Worm (Caenorhabditis elegans): ENCODE data around the gene C38H2.2.
A peak's percentile ranks its signal among the peaks of the same experiment; 100 is the strongest.

C38H2.2 gene

DNA sequence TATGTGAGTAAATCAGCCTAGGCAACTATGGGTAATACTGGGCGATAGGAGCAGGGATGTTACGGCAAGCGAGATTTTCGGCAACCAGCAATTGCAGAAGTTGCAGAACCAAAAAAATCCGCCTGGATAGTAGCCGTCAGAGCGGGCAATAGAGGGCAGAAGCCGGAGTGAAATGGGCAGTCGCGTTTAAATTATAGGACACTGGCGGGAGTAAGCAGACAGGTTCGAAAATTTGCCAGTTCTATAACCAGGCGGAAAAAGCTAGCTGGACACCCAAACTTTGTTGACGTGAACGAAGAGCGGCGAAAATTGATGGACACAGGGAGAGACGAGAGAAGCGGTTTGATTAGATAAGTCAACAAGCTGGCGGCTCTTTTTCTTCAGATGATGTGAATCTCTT is 21.7 kb upstream of the C38H2.2 start:
- TF ChIP-seq nfya-1 (tag; optimal IDR thresholded peaks at IDR 0.05; ENCODE audit: insufficient read depth) (no peak), fkh-10 (GFP tag; optimal IDR thresholded peaks at IDR 0.05) (peak; percentile 12)

DNA sequence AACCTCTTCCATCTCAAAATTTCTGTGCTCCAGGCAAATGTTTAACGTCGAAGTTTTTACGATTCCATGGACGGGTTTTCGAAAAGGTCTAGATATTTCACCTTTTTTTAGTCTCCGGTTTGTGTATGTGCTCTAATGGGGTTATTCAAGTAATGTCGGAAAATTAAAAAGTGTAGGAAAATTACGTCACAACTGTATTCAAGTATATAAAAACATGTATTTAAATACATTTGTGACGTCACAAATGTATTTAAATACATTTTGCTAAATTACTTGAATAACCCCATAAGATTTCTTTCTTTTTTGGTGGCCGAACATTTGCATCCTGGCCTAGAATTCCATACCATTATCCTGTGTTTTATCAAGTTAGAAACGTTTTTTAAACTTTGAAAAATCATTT is 20.1 kb upstream of the C38H2.2 start:
- TF ChIP-seq nhr-77 (tag; optimal IDR thresholded peaks at IDR 0.05) (no peak), nhr-25 (tag; optimal IDR thresholded peaks at IDR 0.05) (no peak), ceh-82 (tag; optimal IDR thresholded peaks at IDR 0.05) (no peak), lin-15B (tag; optimal IDR thresholded peaks at IDR 0.05) (no peak), aly-2 (tag; optimal IDR thresholded peaks at IDR 0.05) (no peak), fkh-2 (tag; optimal IDR thresholded peaks at IDR 0.05) (no peak), ztf-4 (tag; optimal IDR thresholded peaks at IDR 0.05) (no peak), unc-62 (GFP tag; optimal IDR thresholded peaks at IDR 0.05) (no peak), tbx-2 (tag; optimal IDR thresholded peaks at IDR 0.05) (no peak), sea-2 (GFP tag; optimal IDR thresholded peaks at IDR 0.05) (no peak), ceh-28 (tag; optimal IDR thresholded peaks at IDR 0.05) (no peak), unc-39 (tag; optimal IDR thresholded peaks at IDR 0.05) (no peak), nfya-1 (tag; optimal IDR thresholded peaks at IDR 0.05; ENCODE audit: insufficient read depth) (no peak), nhr-67 (tag; optimal IDR thresholded peaks at IDR 0.05) (no peak), ceh-16 (tag; optimal IDR thresholded peaks at IDR 0.05) (no peak), fos-1 (tag; optimal IDR thresholded peaks at IDR 0.05) (no peak), ama-1 (optimal IDR thresholded peaks at IDR 0.05) (no peak), mml-1 (tag; optimal IDR thresholded peaks at IDR 0.05) (no peak)

DNA sequence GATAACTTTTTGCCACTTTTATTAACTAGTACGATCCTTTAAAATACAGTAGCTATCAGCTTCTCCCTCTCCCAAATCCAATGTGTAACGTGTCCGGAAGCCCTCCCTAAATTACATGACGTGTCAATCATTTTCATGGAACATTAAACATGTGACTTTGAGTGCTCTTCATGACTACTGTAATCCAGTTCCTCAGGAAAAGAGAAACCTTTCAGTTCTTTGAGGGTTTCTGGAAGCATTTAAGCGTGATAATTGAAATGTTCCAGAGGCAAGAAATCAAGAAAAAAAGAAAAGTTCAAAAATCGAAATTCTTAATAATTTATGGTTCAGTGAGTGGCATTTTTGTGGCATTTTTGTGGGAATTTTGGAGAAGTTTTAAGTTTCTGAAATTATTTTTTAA is 18.7 kb upstream of the C38H2.2 start:
- no peak for TF ChIP-seq zag-1 (tag; optimal IDR thresholded peaks at IDR 0.05)
- no peak for TF ChIP-seq nfya-1 (tag; optimal IDR thresholded peaks at IDR 0.05; ENCODE audit: insufficient read depth)
- no peak for TF ChIP-seq pha-4 (tag; optimal IDR thresholded peaks at IDR 0.05)
- TF ChIP-seq egl-5 (tag; optimal IDR thresholded peaks at IDR 0.05): no peak
- TF ChIP-seq ama-1 (optimal IDR thresholded peaks at IDR 0.05): no peak
- no peak for TF ChIP-seq elt-1 (tag; optimal IDR thresholded peaks at IDR 0.05)
- TF ChIP-seq skn-1 (tag; optimal IDR thresholded peaks at IDR 0.05): no peak
- TF ChIP-seq ceh-82 (tag; optimal IDR thresholded peaks at IDR 0.05): no peak
- TF ChIP-seq aly-2 (tag; optimal IDR thresholded peaks at IDR 0.05): no peak
- TF ChIP-seq tbx-2 (tag; optimal IDR thresholded peaks at IDR 0.05): no peak
- no peak for TF ChIP-seq hmg-11 (tag; optimal IDR thresholded peaks at IDR 0.05)
- no peak for TF ChIP-seq fos-1 (tag; optimal IDR thresholded peaks at IDR 0.05)
- TF ChIP-seq unc-39 (tag; optimal IDR thresholded peaks at IDR 0.05): no peak
- TF ChIP-seq pqm-1 (tag; optimal IDR thresholded peaks at IDR 0.05): no peak
- no peak for TF ChIP-seq ztf-4 (tag; optimal IDR thresholded peaks at IDR 0.05)
- TF ChIP-seq nhr-67 (tag; optimal IDR thresholded peaks at IDR 0.05): no peak

DNA sequence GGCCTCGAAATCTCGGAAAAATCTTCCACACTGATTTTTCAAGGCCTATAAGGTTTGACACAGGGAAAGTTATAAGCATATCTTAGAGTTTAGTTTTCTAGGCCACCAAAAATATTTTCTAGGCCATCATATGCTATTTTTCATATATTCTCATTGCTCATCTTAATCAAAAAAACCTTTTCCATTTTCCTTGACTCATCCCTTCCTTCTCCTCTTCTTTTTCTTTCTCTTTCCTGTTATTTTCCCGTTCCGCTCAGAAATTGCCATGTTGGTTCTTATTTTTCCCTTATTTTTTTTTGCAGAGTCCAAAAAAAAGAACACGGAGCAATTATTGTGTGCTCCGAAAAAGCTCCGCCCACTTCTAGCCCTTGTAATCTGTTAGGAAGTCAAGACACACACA is 16.9 kb upstream of the C38H2.2 start, which contains the start of gene tbc-8:
TSS of gene tbc-8 (plus strand) at position 301 of the 400 bp plus-strand sequence.
- TF ChIP-seq elt-3 (tag; optimal IDR thresholded peaks at IDR 0.05) (no peak), ceh-82 (tag; optimal IDR thresholded peaks at IDR 0.05) (no peak), fkh-10 (GFP tag; optimal IDR thresholded peaks at IDR 0.05) (no peak), snpc-4 (tag; optimal IDR thresholded peaks at IDR 0.05) (no peak), nhr-23 (tag; optimal IDR thresholded peaks at IDR 0.05) (no peak), lsy-12 (tag; optimal IDR thresholded peaks at IDR 0.05) (no peak), nhr-237 (tag; optimal IDR thresholded peaks at IDR 0.05) (no peak), egl-5 (tag; optimal IDR thresholded peaks at IDR 0.05) (no peak)

DNA sequence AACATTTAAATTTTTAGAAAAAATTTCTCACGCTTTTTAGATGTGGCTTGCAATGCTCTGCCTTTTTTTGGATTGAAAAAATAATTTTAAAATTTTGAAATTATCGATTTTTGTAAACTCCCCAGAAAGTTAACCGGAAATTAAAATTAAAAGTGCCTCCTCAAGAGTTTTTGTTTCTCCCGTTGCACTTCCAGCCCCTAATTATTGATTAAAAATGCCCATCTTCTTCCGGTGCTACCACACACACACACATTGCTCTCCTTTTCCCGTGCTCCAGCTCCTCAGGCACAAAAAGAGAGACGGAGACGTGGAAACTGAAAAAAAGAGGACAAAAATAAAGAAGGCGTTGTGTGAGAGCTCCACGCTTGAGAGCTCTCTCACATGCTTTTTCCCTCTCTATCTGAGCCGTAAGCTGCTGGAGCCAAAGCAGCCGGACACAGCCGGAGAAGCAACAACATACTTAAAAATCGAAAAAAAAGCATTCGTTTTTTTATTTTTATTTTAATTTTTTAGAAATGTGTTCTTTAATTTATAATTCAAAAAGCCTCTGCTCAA is 14.1 kb upstream of the C38H2.2 start:
- no peak for TF ChIP-seq elt-2 (tag; optimal IDR thresholded peaks at IDR 0.05)
- TF ChIP-seq tbx-2 (tag; optimal IDR thresholded peaks at IDR 0.05): no peak
- no peak for TF ChIP-seq aly-2 (tag; optimal IDR thresholded peaks at IDR 0.05)
- TF ChIP-seq nhr-25 (tag; optimal IDR thresholded peaks at IDR 0.05): no peak
- TF ChIP-seq lin-39 (tag; optimal IDR thresholded peaks at IDR 0.05): no peak
- no peak for TF ChIP-seq eor-1 (tag; optimal IDR thresholded peaks at IDR 0.05)
- no peak for TF ChIP-seq nhr-12 (tag; optimal IDR thresholded peaks at IDR 0.05)
- TF ChIP-seq nhr-237 (tag; optimal IDR thresholded peaks at IDR 0.05): no peak
- TF ChIP-seq nfya-1 (tag; optimal IDR thresholded peaks at IDR 0.05; ENCODE audit: insufficient read depth): peak; percentile 31
- peak; percentile 8 for TF ChIP-seq hmg-11 (tag; optimal IDR thresholded peaks at IDR 0.05)
- no peak for TF ChIP-seq snpc-4 (tag; optimal IDR thresholded peaks at IDR 0.05)
- TF ChIP-seq nhr-76 (tag; optimal IDR thresholded peaks at IDR 0.05): no peak
- TF ChIP-seq ceh-9 (tag; optimal IDR thresholded peaks at IDR 0.05): no peak
- no peak for TF ChIP-seq nhr-28 (tag; optimal IDR thresholded peaks at IDR 0.05)

All from whole organism, L3 larva.